Fruit fly (Drosophila melanogaster): Measurements from ENCODE around the gene CG5151.
A peak's percentile ranks its signal among the peaks of the same experiment; 100 is the strongest.

The CG5151 gene

dm6 chr3L:16113607-16114337 lies 50.7 kb downstream of the CG5151 start (continued):
- TF ChIP-seq Lpt (GFP tag; optimal IDR thresholded peaks at IDR 0.05) = no peak
- TF ChIP-seq Chrac-16 (GFP tag; optimal IDR thresholded peaks at IDR 0.05) = peak; percentile 83
- TF ChIP-seq CG32532 (GFP tag; IDR thresholded peaks at IDR 0.05) = peak; percentile 88
- TF ChIP-seq sim (GFP tag; IDR thresholded peaks at IDR 0.05) = no peak
- TF ChIP-seq Jarid2 (GFP tag; optimal IDR thresholded peaks at IDR 0.05) = no peak
- TF ChIP-seq gsb (GFP tag; IDR thresholded peaks at IDR 0.05) = 0 out of 2 replicates have a peak, but pooled peaks have one; percentile 23
- no peak for TF ChIP-seq sc (optimal IDR thresholded peaks at IDR 0.05)
- peak; percentile 0 for TF ChIP-seq sc (GFP tag; optimal IDR thresholded peaks at IDR 0.05)
- peak; percentile 63 for TF ChIP-seq CG8290 (GFP tag; optimal IDR thresholded peaks at IDR 0.05)
- no peak for TF ChIP-seq CG8290 (tag; optimal IDR thresholded peaks at IDR 0.05)
- TF ChIP-seq nau (GFP tag; optimal IDR thresholded peaks at IDR 0.05) = no peak
- TF ChIP-seq seq (GFP tag; IDR thresholded peaks at IDR 0.05) = peak; percentile 83
- no peak; the same call in 2 of the 3 replicates for TF ChIP-seq H15 (GFP tag; IDR thresholded peaks at IDR 0.05)
- TF ChIP-seq CG31388 (GFP tag; optimal IDR thresholded peaks at IDR 0.05) = no peak
- TF ChIP-seq twi (tag; optimal IDR thresholded peaks at IDR 0.05) = no peak
- TF ChIP-seq corto (GFP tag; optimal IDR thresholded peaks at IDR 0.05) = peak; percentile 63
- no peak for TF ChIP-seq D19B (GFP tag; optimal IDR thresholded peaks at IDR 0.05)
- no peak for TF ChIP-seq CG43689 (GFP tag; IDR thresholded peaks at IDR 0.05)
- TF ChIP-seq Dll (GFP tag; IDR thresholded peaks at IDR 0.05; ENCODE audit: partially characterized antibody) = peak; percentile 72
- peak; percentile 73 for TF ChIP-seq Sry-δ (GFP tag; optimal IDR thresholded peaks at IDR 0.05)
- peak; percentile 82 for TF ChIP-seq fu2 (GFP tag; optimal IDR thresholded peaks at IDR 0.05)
- TF ChIP-seq Sox100B (GFP tag; optimal IDR thresholded peaks at IDR 0.05) = no peak
- peak; percentile 75; the same call in 1 of the 2 replicates for TF ChIP-seq rib (GFP tag; IDR thresholded peaks at IDR 0.05)
- TF ChIP-seq Tbp (GFP tag; optimal IDR thresholded peaks at IDR 0.05) = no peak
- peak; percentile 47; the same call in 1 of the 3 replicates for TF ChIP-seq CG7963 (GFP tag; IDR thresholded peaks at IDR 0.05; ENCODE audit: partially characterized antibody)
- TF ChIP-seq btn (GFP tag; optimal IDR thresholded peaks at IDR 0.05) = no peak
- peak; percentile 57 for TF ChIP-seq CG16815 (GFP tag; optimal IDR thresholded peaks at IDR 0.05)
- peak; percentile 89 for TF ChIP-seq CG15514 (GFP tag; optimal IDR thresholded peaks at IDR 0.05)
- peak; percentile 84 for TF ChIP-seq sug (tag; optimal IDR thresholded peaks at IDR 0.05)
- no peak for TF ChIP-seq CG3065 (GFP tag; optimal IDR thresholded peaks at IDR 0.05)
- TF ChIP-seq Mrtf (GFP tag; IDR thresholded peaks at IDR 0.05) = peak; percentile 61; the same call in 1 of the 3 replicates
- TF ChIP-seq CG5180 (GFP tag; optimal IDR thresholded peaks at IDR 0.05) = no peak
- TF ChIP-seq CG8359 (GFP tag; optimal IDR thresholded peaks at IDR 0.05; ENCODE audit: borderline replicate concordance) = peak; percentile 40
- TF ChIP-seq CG15269 (tag; optimal IDR thresholded peaks at IDR 0.05) = no peak
- TF ChIP-seq CG10654 (GFP tag; optimal IDR thresholded peaks at IDR 0.05) = peak; percentile 77
- no peak; the same call in none of the 2 replicates for TF ChIP-seq CG31441 (GFP tag; IDR thresholded peaks at IDR 0.05)
- TF ChIP-seq E2f2 (GFP tag; IDR thresholded peaks at IDR 0.05) = peak; percentile 64
- peak; percentile 57 for TF ChIP-seq CG1647 (GFP tag; optimal IDR thresholded peaks at IDR 0.05)
- TF ChIP-seq CG18011 (GFP tag; optimal IDR thresholded peaks at IDR 0.05) = peak; percentile 64
- TF ChIP-seq pros (GFP tag; optimal IDR thresholded peaks at IDR 0.05) = no peak
- no peak for TF ChIP-seq ham (GFP tag; IDR thresholded peaks at IDR 0.05)
- TF ChIP-seq shn (GFP tag; optimal IDR thresholded peaks at IDR 0.05) = peak; percentile 84
- peak; percentile 79 for TF ChIP-seq so (GFP tag; IDR thresholded peaks at IDR 0.05)
- peak; percentile 72 for TF ChIP-seq fd3F (GFP tag; optimal IDR thresholded peaks at IDR 0.05)
- TF ChIP-seq onecut (GFP tag; IDR thresholded peaks at IDR 0.05) = peak; percentile 72
- peak; percentile 90 for TF ChIP-seq CG30403 (GFP tag; optimal IDR thresholded peaks at IDR 0.05)
- TF ChIP-seq Aef1 (GFP tag; IDR thresholded peaks at IDR 0.05) = peak; percentile 70
- peak; percentile 65 for TF ChIP-seq Oli (tag; optimal IDR thresholded peaks at IDR 0.05)
- peak; percentile 59 for TF ChIP-seq CG14050 (GFP tag; IDR thresholded peaks at IDR 0.05)
- TF ChIP-seq H2.0 (GFP tag; IDR thresholded peaks at IDR 0.05) = peak; percentile 67
- TF ChIP-seq ems (GFP tag; optimal IDR thresholded peaks at IDR 0.05) = peak; percentile 86
